Fruit fly (Drosophila melanogaster): ENCODE results near the gene kar.

kar gene

dm6 chr3R:12722392-12722914, 33.3 kb upstream of the kar start, which contains the start of gene Men (continued):
- peak; percentile 60; the same call in 1 of the 2 replicates for TF ChIP-seq sob (GFP tag; IDR thresholded peaks at IDR 0.05)
- TF ChIP-seq CG7786 (GFP tag; optimal IDR thresholded peaks at IDR 0.05): no peak
- TF ChIP-seq Dbx (GFP tag; IDR thresholded peaks at IDR 0.05): no peak
- no peak for TF ChIP-seq CG6272 (GFP tag; IDR thresholded peaks at IDR 0.05)
- no peak for TF ChIP-seq CG34376 (GFP tag; optimal IDR thresholded peaks at IDR 0.05)
- TF ChIP-seq Dek (tag; optimal IDR thresholded peaks at IDR 0.05): peak; percentile 62
- no peak for TF ChIP-seq CG15073 (GFP tag; optimal IDR thresholded peaks at IDR 0.05)
- no peak for TF ChIP-seq mld (GFP tag; IDR thresholded peaks at IDR 0.05; ENCODE audit: partially characterized antibody)
- no peak for TF ChIP-seq chif (GFP tag; optimal IDR thresholded peaks at IDR 0.05)
- peak; percentile 67; the same call in 1 of the 3 replicates for TF ChIP-seq CG11695 (GFP tag; IDR thresholded peaks at IDR 0.05)
- TF ChIP-seq pita (GFP tag; optimal IDR thresholded peaks at IDR 0.05): no peak
- TF ChIP-seq CG9727 (GFP tag; optimal IDR thresholded peaks at IDR 0.05): peak; percentile 55
- no peak for TF ChIP-seq CG2889 (GFP tag; IDR thresholded peaks at IDR 0.05)
- TF ChIP-seq CG15514 (GFP tag; optimal IDR thresholded peaks at IDR 0.05): peak; percentile 1
- TF ChIP-seq fru (optimal IDR thresholded peaks at IDR 0.05): no peak
- no peak for TF ChIP-seq CG12236 (GFP tag; optimal IDR thresholded peaks at IDR 0.05)
- TF ChIP-seq CG3838 (GFP tag; optimal IDR thresholded peaks at IDR 0.05): no peak
- TF ChIP-seq Optix (GFP tag; IDR thresholded peaks at IDR 0.05): no peak
- TF ChIP-seq dan (GFP tag; IDR thresholded peaks at IDR 0.05): no peak
- no peak for TF ChIP-seq Scr (GFP tag; IDR thresholded peaks at IDR 0.05; ENCODE audit: partially characterized antibody)
- TF ChIP-seq MTF-1 (GFP tag; optimal IDR thresholded peaks at IDR 0.05; ENCODE audit: borderline replicate concordance): no peak
- TF ChIP-seq CG10366 (GFP tag; IDR thresholded peaks at IDR 0.05): peak; percentile 54
- peak; percentile 26 for TF ChIP-seq CG1602 (GFP tag; optimal IDR thresholded peaks at IDR 0.05)
- TF ChIP-seq mirr (GFP tag; optimal IDR thresholded peaks at IDR 0.05): no peak
- peak; percentile 27 for TF ChIP-seq sqz (GFP tag; optimal IDR thresholded peaks at IDR 0.05)
- no peak for TF ChIP-seq sens-2 (GFP tag; IDR thresholded peaks at IDR 0.05)
- peak; percentile 66 for TF ChIP-seq HLH3B (GFP tag; IDR thresholded peaks at IDR 0.05)
- TF ChIP-seq Aef1 (GFP tag; IDR thresholded peaks at IDR 0.05): peak; percentile 28; the same call in 1 of the 3 replicates
- peak; percentile 82 for TF ChIP-seq CG7839 (tag; optimal IDR thresholded peaks at IDR 0.05)
- no peak for TF ChIP-seq Bgb (GFP tag; IDR thresholded peaks at IDR 0.05; ENCODE audit: partially characterized antibody)
- peak; percentile 27 for TF ChIP-seq CG13775 (GFP tag; optimal IDR thresholded peaks at IDR 0.05)
- no peak for TF ChIP-seq D (optimal IDR thresholded peaks at IDR 0.05)
- TF ChIP-seq D (GFP tag; optimal IDR thresholded peaks at IDR 0.05): peak; percentile 34
- no peak for TF ChIP-seq Stat92E (GFP tag; optimal IDR thresholded peaks at IDR 0.05)
- TF ChIP-seq toy (GFP tag; IDR thresholded peaks at IDR 0.05): no peak
- TF ChIP-seq CG3065 (GFP tag; optimal IDR thresholded peaks at IDR 0.05): no peak
- peak; percentile 58 for TF ChIP-seq nerfin-1 (tag; optimal IDR thresholded peaks at IDR 0.05)
- peak; percentile 37; the same call in 1 of the 2 replicates for TF ChIP-seq NFAT (GFP tag; IDR thresholded peaks at IDR 0.05)
- peak; percentile 48 for TF ChIP-seq CG12104 (GFP tag; optimal IDR thresholded peaks at IDR 0.05)
- no peak for TF ChIP-seq CG33213 (GFP tag; optimal IDR thresholded peaks at IDR 0.05)
- TF ChIP-seq CG31441 (GFP tag; IDR thresholded peaks at IDR 0.05): peak; percentile 81
- peak; percentile 25 for TF ChIP-seq nom (GFP tag; optimal IDR thresholded peaks at IDR 0.05)
- TF ChIP-seq fd102C (GFP tag; optimal IDR thresholded peaks at IDR 0.05): no peak
- TF ChIP-seq Spps (tag; optimal IDR thresholded peaks at IDR 0.05): no peak
- TF ChIP-seq CG1529 (GFP tag; optimal IDR thresholded peaks at IDR 0.05): peak; percentile 25
- TF ChIP-seq Neu2 (GFP tag; optimal IDR thresholded peaks at IDR 0.05; ENCODE audit: borderline replicate concordance): no peak
- TF ChIP-seq CG1603 (tag; optimal IDR thresholded peaks at IDR 0.05): no peak
- TF ChIP-seq bab2 (GFP tag; optimal IDR thresholded peaks at IDR 0.05): no peak
- no peak for TF ChIP-seq gfzf (GFP tag; optimal IDR thresholded peaks at IDR 0.05)
- TF ChIP-seq Sox102F (GFP tag; optimal IDR thresholded peaks at IDR 0.05): peak; percentile 73
- TF ChIP-seq CG10543 (GFP tag; optimal IDR thresholded peaks at IDR 0.05): peak; percentile 31
